Fruit fly (Drosophila melanogaster) S2 (cell line): Measurements from ENCODE around the gene CaBP1.

Experiments used
- CG8478 ChIP-seq: fragments of >200 bp; optimal IDR thresholded peaks from 2 replicates; lab custom pipeline; 2018
- CTCF ChIP-seq, 2 experiments: fragments of >200 bp; optimal IDR thresholded peaks; 2 replicates each; lab custom pipeline; 2018

DNA sequence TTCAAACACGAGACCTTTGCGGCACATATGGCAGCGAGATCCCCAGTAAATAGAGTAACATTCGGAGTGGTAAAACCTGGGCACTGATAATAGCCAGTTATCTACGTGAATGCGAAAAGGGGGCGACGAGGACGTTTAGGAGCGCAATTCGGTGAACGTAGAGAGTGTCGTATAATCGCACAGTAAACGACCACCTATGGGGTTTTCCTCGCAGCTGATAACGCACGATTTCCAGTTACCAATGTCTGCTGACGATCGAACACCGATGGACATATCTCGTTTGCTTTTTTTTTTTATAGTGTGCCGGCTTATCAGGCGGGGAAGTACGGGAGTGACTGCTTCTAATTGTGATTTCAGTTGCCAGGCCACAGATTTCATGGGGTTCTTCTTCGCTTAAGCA is 36.8 kb downstream of the CaBP1 start:
- TF ChIP-seq CG8478 (lab: Kevin White, UChicago) (no peak), CTCF (optimal IDR thresholded peaks at IDR 0.05; lab: Kevin White, UChicago) (no peak)
